Worm (Caenorhabditis elegans) whole organism, L1 larva: ENCODE data around the gene csn-6.

ENCODE experiments used
- ceh-82 ChIP-seq, 3 experiments: fragments of 150-350 bp in 1 of 3; sonication (generic microtip) in 2 of 3; optimal IDR thresholded peaks; 2 replicates each; lab custom pipeline; 2014 to 2017; ENCODE audit warnings: missing biosample characterization in 3 of 3, missing genetic modification characterization in 3 of 3
- efl-3 ChIP-seq: fragments of 200-800 bp; sonication (Bioruptor generic); optimal IDR thresholded peaks from 2 replicates; lab custom pipeline; 2018; ENCODE audit warnings: mild to moderate bottlenecking, missing genetic modification characterization, missing compliant biosample characterization
- fkh-8 ChIP-seq: sonication (generic microtip); optimal IDR thresholded peaks from 2 replicates; lab custom pipeline; 2016; ENCODE audit warnings: mild to moderate bottlenecking, missing genetic modification characterization, missing compliant biosample characterization
- nhr-11 ChIP-seq: fragments of 150-350 bp; optimal IDR thresholded peaks from 2 replicates; lab custom pipeline; 2014; ENCODE audit warnings: missing biosample characterization, missing genetic modification characterization
- nhr-20 ChIP-seq: sonication (generic microtip); optimal IDR thresholded peaks from 2 replicates; lab custom pipeline; 2016; ENCODE audit warnings: mild to moderate bottlenecking, missing genetic modification characterization, missing compliant biosample characterization
- nhr-90 ChIP-seq: sonication (generic microtip); optimal IDR thresholded peaks from 2 replicates; lab custom pipeline; 2016; ENCODE audit warnings: mild to moderate bottlenecking, missing genetic modification characterization, missing compliant biosample characterization; ENCODE audit not compliant: poor library complexity
- rnt-1 ChIP-seq: sonication (generic microtip); optimal IDR thresholded peaks from 2 replicates; lab custom pipeline; 2016; ENCODE audit warnings: mild to moderate bottlenecking, missing genetic modification characterization, moderate library complexity, missing compliant biosample characterization
- skn-1 ChIP-seq: fragments of 150-350 bp; optimal IDR thresholded peaks from 2 replicates; lab custom pipeline; 2014; ENCODE audit warnings: missing biosample characterization, missing genetic modification characterization
- snpc-4 ChIP-seq: fragments of 150-350 bp; optimal IDR thresholded peaks from 2 replicates; lab custom pipeline; 2014; ENCODE audit warnings: missing biosample characterization, missing genetic modification characterization
- swsn-7 ChIP-seq: sonication (generic microtip); optimal IDR thresholded peaks from 2 replicates; lab custom pipeline; 2016; ENCODE audit warnings: missing genetic modification characterization, missing compliant biosample characterization
- unc-98 ChIP-seq: fragments of 200-800 bp; sonication (Bioruptor generic); IDR thresholded peaks from 2 replicates; pipeline ENCODE4 v1.3.6; 2022; ENCODE audit warnings: missing genetic modification characterization, missing compliant biosample characterization

- no peak for TF ChIP-seq skn-1 (tag; lab: Kevin White, UChicago)
- no peak for TF ChIP-seq efl-3 (GFP tag; lab: Kevin White, UChicago)
- no peak for TF ChIP-seq rnt-1 (tag; lab: Kevin White, UChicago)
- no peak for TF ChIP-seq swsn-7 (tag; lab: Kevin White, UChicago)
- no peak for TF ChIP-seq nhr-20 (tag; lab: Kevin White, UChicago)
- no peak for TF ChIP-seq nhr-11 (tag; lab: Kevin White, UChicago)
- no peak for TF ChIP-seq snpc-4 (tag; lab: Kevin White, UChicago)
- TF ChIP-seq unc-98 (GFP tag; lab: Robert Waterston, UW), result no peak
- no peak for TF ChIP-seq nhr-90 (tag; lab: Kevin White, UChicago)
- TF ChIP-seq ceh-82 (tag; optimal IDR thresholded peaks at IDR 0.05; lab: Kevin White, UChicago), result no peak
- no peak for TF ChIP-seq fkh-8 (tag; lab: Kevin White, UChicago)
Measured at ce11 chrIV:13268385-13268784, 32.2 kb upstream of the csn-6 start.
